Worm (Caenorhabditis elegans) whole organism, L2 larva: ENCODE measurements around the gene nova-1.

ENCODE experiments used
- F13H6.1 ChIP-seq: sonication (generic microtip); optimal IDR thresholded peaks from 2 replicates; lab custom pipeline; 2016; ENCODE audit warnings: missing genetic modification characterization, missing compliant biosample characterization
- R02D3.7 ChIP-seq: fragments of 150-350 bp; optimal IDR thresholded peaks from 2 replicates; lab custom pipeline; 2014; ENCODE audit warnings: missing biosample characterization, missing genetic modification characterization
- Y55F3AM.14 ChIP-seq: fragments of 200-800 bp; sonication (Bioruptor generic); optimal IDR thresholded peaks from 2 replicates; lab custom pipeline; 2018; ENCODE audit warnings: mild to moderate bottlenecking, missing genetic modification characterization, missing compliant biosample characterization
- ZK546.5 ChIP-seq: sonication (generic microtip); optimal IDR thresholded peaks from 2 replicates; lab custom pipeline; 2017; ENCODE audit warnings: missing biosample characterization, missing genetic modification characterization
- alr-1 ChIP-seq: fragments of 150-350 bp; optimal IDR thresholded peaks from 2 replicates; lab custom pipeline; 2014; ENCODE audit warnings: missing biosample characterization, missing genetic modification characterization
- aly-2 ChIP-seq: fragments of 150-350 bp; optimal IDR thresholded peaks from 2 replicates; lab custom pipeline; 2014; ENCODE audit warnings: missing biosample characterization, missing genetic modification characterization
- blmp-1 ChIP-seq: sonication (generic microtip); optimal IDR thresholded peaks from 2 replicates; lab custom pipeline; 2017; ENCODE audit warnings: missing genetic modification characterization, mild to moderate bottlenecking, missing compliant biosample characterization, antibody characterized with exemption, moderate library complexity; ENCODE audit not compliant: insufficient read depth
- ceh-16 ChIP-seq: fragments of 150-350 bp; optimal IDR thresholded peaks from 2 replicates; lab custom pipeline; 2014; ENCODE audit warnings: missing biosample characterization, missing genetic modification characterization
- ceh-82 ChIP-seq: fragments of 150-350 bp; optimal IDR thresholded peaks from 2 replicates; lab custom pipeline; 2014; ENCODE audit warnings: missing biosample characterization, missing genetic modification characterization
- crh-2 ChIP-seq: sonication (generic microtip); optimal IDR thresholded peaks from 2 replicates; lab custom pipeline; 2017; ENCODE audit warnings: missing biosample characterization, missing genetic modification characterization
- dmd-4 ChIP-seq: sonication (generic microtip); optimal IDR thresholded peaks from 2 replicates; lab custom pipeline; 2017; ENCODE audit warnings: missing biosample characterization, missing genetic modification characterization
- egl-27 ChIP-seq: sonication (generic microtip); optimal IDR thresholded peaks from 3 replicates; lab custom pipeline; 2017; ENCODE audit warnings: missing biosample characterization, missing genetic modification reagents, missing genetic modification characterization
- elt-1 ChIP-seq: fragments of 150-350 bp; optimal IDR thresholded peaks from 2 replicates; lab custom pipeline; 2014; ENCODE audit warnings: missing biosample characterization, missing genetic modification characterization
- elt-3 ChIP-seq: sonication (generic microtip); optimal IDR thresholded peaks from 2 replicates; lab custom pipeline; 2017; ENCODE audit warnings: missing biosample characterization, missing genetic modification characterization
- fos-1 ChIP-seq: fragments of 150-350 bp; optimal IDR thresholded peaks from 2 replicates; lab custom pipeline; 2014; ENCODE audit warnings: missing biosample characterization, missing genetic modification characterization
- gmeb-1 ChIP-seq: fragments of 150-350 bp; optimal IDR thresholded peaks from 2 replicates; lab custom pipeline; 2014; ENCODE audit warnings: missing biosample characterization, missing genetic modification characterization
- lin-11 ChIP-seq: fragments of 150-350 bp; sonication (generic microtip); optimal IDR thresholded peaks from 2 replicates; lab custom pipeline; 2014; ENCODE audit warnings: missing biosample characterization, missing genetic modification characterization, inconsistent platforms, mixed read lengths
- lin-13 ChIP-seq: fragments of 150-350 bp; optimal IDR thresholded peaks from 2 replicates; lab custom pipeline; 2014; ENCODE audit warnings: missing biosample characterization, missing genetic modification reagents, missing genetic modification characterization
- lin-39 ChIP-seq: fragments of 150-350 bp; optimal IDR thresholded peaks from 2 replicates; lab custom pipeline; 2014; ENCODE audit warnings: missing biosample characterization, missing genetic modification reagents, missing genetic modification characterization
- mab-5 ChIP-seq: fragments of 150-350 bp; optimal IDR thresholded peaks from 2 replicates; lab custom pipeline; 2014; ENCODE audit warnings: missing biosample characterization, missing genetic modification characterization
- mbf-1 ChIP-seq: sonication (generic microtip); optimal IDR thresholded peaks from 2 replicates; lab custom pipeline; 2017; ENCODE audit warnings: missing biosample characterization, missing genetic modification characterization
- mdl-1 ChIP-seq, 2 experiments: fragments of 150-350 bp in 1 of 2; sonication (generic microtip) in 1 of 2; optimal IDR thresholded peaks; 2 replicates each; lab custom pipeline; 2017; ENCODE audit warnings: missing biosample characterization in 2 of 2, missing genetic modification characterization in 2 of 2
- nhr-10 ChIP-seq: sonication (generic microtip); optimal IDR thresholded peaks from 2 replicates; lab custom pipeline; 2017; ENCODE audit warnings: missing biosample characterization, missing genetic modification characterization
- nhr-11 ChIP-seq: fragments of 150-350 bp; optimal IDR thresholded peaks from 2 replicates; lab custom pipeline; 2014; ENCODE audit warnings: missing biosample characterization, missing genetic modification characterization
- nhr-12 ChIP-seq: fragments of 150-350 bp; optimal IDR thresholded peaks from 2 replicates; lab custom pipeline; 2014; ENCODE audit warnings: missing biosample characterization, missing genetic modification characterization
- nhr-129 ChIP-seq: fragments of 150-350 bp; optimal IDR thresholded peaks from 2 replicates; lab custom pipeline; 2014; ENCODE audit warnings: missing biosample characterization, missing genetic modification characterization
- nhr-21 ChIP-seq: fragments of 150-350 bp; optimal IDR thresholded peaks from 2 replicates; lab custom pipeline; 2014; ENCODE audit warnings: missing biosample characterization, missing genetic modification characterization
- nhr-23 ChIP-seq: fragments of 150-350 bp; optimal IDR thresholded peaks from 2 replicates; lab custom pipeline; 2014; ENCODE audit warnings: missing biosample characterization, missing genetic modification reagents, missing genetic modification characterization
- nhr-237 ChIP-seq: fragments of 150-350 bp; optimal IDR thresholded peaks from 2 replicates; lab custom pipeline; 2014; ENCODE audit warnings: missing biosample characterization, missing genetic modification characterization
- nhr-25 ChIP-seq: fragments of 150-350 bp; sonication (generic microtip); optimal IDR thresholded peaks from 3 replicates; lab custom pipeline; 2014; ENCODE audit warnings: missing biosample characterization, missing genetic modification characterization
- nhr-6 ChIP-seq: fragments of 150-350 bp; optimal IDR thresholded peaks from 2 replicates; lab custom pipeline; 2014; ENCODE audit warnings: missing biosample characterization, missing genetic modification characterization
- nhr-77 ChIP-seq: fragments of 150-350 bp; optimal IDR thresholded peaks from 2 replicates; lab custom pipeline; 2014; ENCODE audit warnings: missing biosample characterization, missing genetic modification characterization
- peb-1 ChIP-seq: fragments of 150-350 bp; optimal IDR thresholded peaks from 2 replicates; lab custom pipeline; 2014; ENCODE audit warnings: missing biosample characterization, missing genetic modification characterization
- sem-4 ChIP-seq: fragments of 150-350 bp; optimal IDR thresholded peaks from 2 replicates; lab custom pipeline; 2014; ENCODE audit warnings: missing biosample characterization, missing genetic modification reagents, missing genetic modification characterization
- skn-1 ChIP-seq: sonication (generic microtip); optimal IDR thresholded peaks from 2 replicates; lab custom pipeline; 2017; ENCODE audit warnings: missing biosample characterization, missing genetic modification characterization
- sma-3 ChIP-seq: sonication (generic microtip); optimal IDR thresholded peaks from 2 replicates; lab custom pipeline; 2016; ENCODE audit warnings: missing genetic modification reagents, missing genetic modification characterization, missing compliant biosample characterization
- snpc-4 ChIP-seq: fragments of 150-350 bp; optimal IDR thresholded peaks from 2 replicates; lab custom pipeline; 2014; ENCODE audit warnings: missing biosample characterization, missing genetic modification characterization
- unc-39 ChIP-seq: fragments of 150-350 bp; optimal IDR thresholded peaks from 2 replicates; lab custom pipeline; 2014; ENCODE audit warnings: missing biosample characterization, missing genetic modification characterization
- unc-55 ChIP-seq: fragments of 150-350 bp; sonication (generic microtip); optimal IDR thresholded peaks from 3 replicates; lab custom pipeline; 2014; ENCODE audit warnings: missing biosample characterization, missing genetic modification reagents, missing genetic modification characterization
- unc-62 ChIP-seq: fragments of 150-350 bp; optimal IDR thresholded peaks from 2 replicates; lab custom pipeline; 2014; ENCODE audit warnings: missing biosample characterization, missing genetic modification reagents, missing genetic modification characterization
- zag-1 ChIP-seq: fragments of 150-350 bp; optimal IDR thresholded peaks from 2 replicates; lab custom pipeline; 2014; ENCODE audit warnings: missing biosample characterization, missing genetic modification characterization
- ztf-1 ChIP-seq: fragments of 200-800 bp; sonication (Bioruptor generic); conservative IDR thresholded peaks from 2 replicates; pipeline ENCODE4 v1.3.6; 2022; ENCODE audit warnings: missing genetic modification characterization, missing compliant biosample characterization
- ztf-11 ChIP-seq: sonication (generic microtip); optimal IDR thresholded peaks from 2 replicates; lab custom pipeline; 2017; ENCODE audit warnings: missing biosample characterization, missing genetic modification characterization
- ztf-4 ChIP-seq: fragments of 150-350 bp; optimal IDR thresholded peaks from 2 replicates; lab custom pipeline; 2014; ENCODE audit warnings: missing biosample characterization, missing genetic modification characterization

Gene nova-1

DNA sequence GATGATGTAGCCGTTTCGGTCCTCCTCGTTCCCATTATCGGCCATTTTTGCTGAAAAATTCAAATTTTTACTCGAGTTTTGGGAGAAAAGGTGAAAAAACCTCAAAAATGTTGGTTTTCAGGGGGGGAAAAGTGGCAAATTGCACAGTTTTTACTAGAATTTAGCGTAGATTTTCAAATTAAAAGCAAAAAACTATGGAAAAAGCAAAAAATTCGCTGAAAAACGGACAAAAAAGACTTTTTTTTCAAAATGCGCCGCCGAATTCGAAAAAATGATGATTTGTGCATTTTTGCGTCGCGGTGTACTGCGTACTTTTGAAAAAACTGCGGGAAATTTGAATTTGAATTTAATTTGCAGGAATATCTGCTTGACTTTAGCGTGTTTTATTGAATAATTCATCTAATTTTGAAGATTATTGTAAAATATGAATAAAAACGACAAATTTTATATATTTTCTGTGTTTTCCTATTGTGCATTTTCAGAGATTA lies 4.5 kb upstream of the nova-1 start, which contains the start of gene Y59A8B.12:
TSS of gene Y59A8B.12 (minus strand) at position 51 of the 488 bp plus-strand sequence.
- TF ChIP-seq dmd-4 (tag; lab: Kevin White, UChicago) = no peak
- no peak for TF ChIP-seq unc-55 (GFP tag; lab: Kevin White, UChicago)
- TF ChIP-seq elt-1 (tag; lab: Kevin White, UChicago) = no peak
- TF ChIP-seq ztf-11 = no peak
- TF ChIP-seq aly-2 (tag; lab: Kevin White, UChicago) = no peak
- TF ChIP-seq ceh-82 (tag; lab: Kevin White, UChicago) = no peak
- no peak for TF ChIP-seq sem-4 (tag; lab: Kevin White, UChicago)
- TF ChIP-seq lin-13 (GFP tag; lab: Kevin White, UChicago) = no peak
- TF ChIP-seq nhr-25 = no peak
- no peak for TF ChIP-seq mdl-1 (tag; optimal IDR thresholded peaks at IDR 0.05; lab: Kevin White, UChicago)
- TF ChIP-seq nhr-237 = no peak
- TF ChIP-seq skn-1 = no peak
- no peak for TF ChIP-seq nhr-6 (tag; lab: Kevin White, UChicago)
- no peak for TF ChIP-seq mbf-1 (tag; lab: Kevin White, UChicago)
- TF ChIP-seq, all 48 proteins: peak for 0

- TF ChIP-seq R02D3.7 (tag; lab: Kevin White, UChicago) = no peak
- no peak for TF ChIP-seq nhr-6 (tag; lab: Kevin White, UChicago)
- TF ChIP-seq lin-13 (GFP tag; lab: Kevin White, UChicago) = no peak
- no peak for TF ChIP-seq ztf-11
- no peak for TF ChIP-seq mdl-1 (tag; optimal IDR thresholded peaks at IDR 0.05; lab: Kevin White, UChicago)
- TF ChIP-seq snpc-4 = no peak
- no peak for TF ChIP-seq nhr-23 (tag; lab: Kevin White, UChicago)
- no peak for TF ChIP-seq nhr-12
- TF ChIP-seq gmeb-1 (tag; lab: Kevin White, UChicago) = no peak
- TF ChIP-seq elt-3 (tag; lab: Kevin White, UChicago) = no peak
- no peak for TF ChIP-seq lin-11 (tag; lab: Kevin White, UChicago)
- no peak for TF ChIP-seq sem-4 (tag; lab: Kevin White, UChicago)
- TF ChIP-seq nhr-10 (tag; lab: Kevin White, UChicago) = no peak
- no peak for TF ChIP-seq alr-1 (tag; lab: Kevin White, UChicago)
- no peak for TF ChIP-seq nhr-11 (tag; lab: Kevin White, UChicago)
- no peak for TF ChIP-seq unc-39
- no peak for TF ChIP-seq mbf-1 (tag; lab: Kevin White, UChicago)
- TF ChIP-seq elt-1 (tag; lab: Kevin White, UChicago) = no peak
- no peak for TF ChIP-seq nhr-77
Measured at ce11 chrV:18085150-18085833, 3.5 kb upstream of the nova-1 start, which contains the start of gene fbxa-106. TSS of gene fbxa-106 (minus strand) at chrV:18085200.

- TF ChIP-seq skn-1 (no peak), nhr-77 (no peak), nhr-129 (tag; lab: Kevin White, UChicago) (peak; percentile 82), F13H6.1 (tag; lab: Kevin White, UChicago) (peak; percentile 84), ztf-1 (GFP tag; lab: Robert Waterston, UW) (no peak), nhr-25 (no peak), nhr-237 (no peak), nhr-23 (tag; lab: Kevin White, UChicago) (no peak), sma-3 (GFP tag; lab: Kevin White, UChicago) (peak; percentile 6), zag-1 (tag; lab: Kevin White, UChicago) (peak; percentile 63), lin-11 (tag; lab: Kevin White, UChicago) (peak; percentile 58), alr-1 (tag; lab: Kevin White, UChicago) (no peak), ceh-82 (tag; lab: Kevin White, UChicago) (peak; percentile 48), elt-1 (tag; lab: Kevin White, UChicago) (no peak), nhr-21 (tag; lab: Kevin White, UChicago) (peak; percentile 37), gmeb-1 (tag; lab: Kevin White, UChicago) (peak; percentile 74), nhr-11 (tag; lab: Kevin White, UChicago) (no peak), ZK546.5 (tag; lab: Kevin White, UChicago) (no peak), sem-4 (tag; lab: Kevin White, UChicago) (peak; percentile 57), unc-39 (no peak), ztf-11 (no peak), fos-1 (tag; lab: Kevin White, UChicago) (peak; percentile 95), snpc-4 (peak; percentile 73), lin-13 (GFP tag; lab: Kevin White, UChicago) (peak; percentile 79), nhr-10 (tag; lab: Kevin White, UChicago) (peak; percentile 18), nhr-12 (no peak), ceh-16 (tag; lab: Kevin White, UChicago) (no peak), dmd-4 (tag; lab: Kevin White, UChicago) (no peak), Y55F3AM.14 (GFP tag; lab: Kevin White, UChicago) (no peak), mdl-1 (tag; optimal IDR thresholded peaks at IDR 0.05; lab: Kevin White, UChicago) (peak in 1 of 2 experiments; percentile 35), mab-5 (tag; lab: Kevin White, UChicago) (peak; percentile 91), R02D3.7 (tag; lab: Kevin White, UChicago) (no peak), lin-39 (no peak), egl-27 (peak; percentile 77), blmp-1 (peak; percentile 6), unc-55 (GFP tag; lab: Kevin White, UChicago) (peak; percentile 77), nhr-6 (tag; lab: Kevin White, UChicago) (peak; percentile 83), peb-1 (tag; lab: Kevin White, UChicago) (no peak), ztf-4 (tag; lab: Kevin White, UChicago) (no peak), crh-2 (tag; lab: Kevin White, UChicago) (peak; percentile 85), unc-62 (peak; percentile 27)
Measured at ce11 chrV:18079163-18079562, 2.6 kb downstream of the nova-1 start.
